Worm (Caenorhabditis elegans) whole organism, L4 larva: ENCODE measurements around the gene mtr-4.

Experiments used
- F37D6.2 ChIP-seq: sonication (generic microtip); optimal IDR thresholded peaks from 2 replicates; lab custom pipeline; 2016; ENCODE audit warnings: mild to moderate bottlenecking, missing genetic modification characterization, missing compliant biosample characterization
- F44E2.7 ChIP-seq: fragments of 200-800 bp; sonication (Bioruptor generic); IDR thresholded peaks from 2 replicates; pipeline ENCODE4 v2.1.2; 2022; ENCODE audit warnings: missing genetic modification characterization, missing compliant biosample characterization
- arid-1 ChIP-seq: fragments of 200-800 bp; sonication (Bioruptor generic); conservative IDR thresholded peaks from 2 replicates; pipeline ENCODE4 v1.3.6; 2022; ENCODE audit warnings: missing genetic modification reagents, missing genetic modification characterization, missing compliant biosample characterization
- attf-4 ChIP-seq: sonication (generic microtip); optimal IDR thresholded peaks from 3 replicates; lab custom pipeline; 2017; ENCODE audit warnings: missing biosample characterization, missing genetic modification characterization
- ceh-32 ChIP-seq: sonication (generic microtip); optimal IDR thresholded peaks from 2 replicates; lab custom pipeline; 2016; ENCODE audit warnings: mild to moderate bottlenecking, missing genetic modification characterization, missing compliant biosample characterization; ENCODE audit not compliant: poor library complexity
- ceh-44 ChIP-seq: fragments of 200-800 bp; sonication (Bioruptor generic); IDR thresholded peaks from 2 replicates; pipeline ENCODE4 v1.3.6; 2022; ENCODE audit warnings: missing genetic modification reagents, missing genetic modification characterization, missing compliant biosample characterization
- daf-16 ChIP-seq, 3 experiments: sonication (generic microtip); optimal IDR thresholded peaks; 2 replicates each; lab custom pipeline; 2016 to 2017; ENCODE audit warnings: missing genetic modification characterization in 3 of 3, missing genetic modification reagents in 3 of 3, mild to moderate bottlenecking in 2 of 3, missing compliant biosample characterization in 2 of 3, missing biosample characterization in 1 of 3, moderate library complexity in 1 of 3
- dmd-9 ChIP-seq: fragments of 200-800 bp; sonication (Bioruptor generic); IDR thresholded peaks from 2 replicates; pipeline ENCODE4 v1.3.6; 2022; ENCODE audit warnings: missing genetic modification reagents, missing genetic modification characterization, missing compliant biosample characterization
- dpl-1 ChIP-seq: fragments of 150-350 bp; optimal IDR thresholded peaks from 2 replicates; lab custom pipeline; 2014; ENCODE audit warnings: missing biosample characterization, missing genetic modification reagents, missing genetic modification characterization
- duxl-1 ChIP-seq: sonication (generic microtip); optimal IDR thresholded peaks from 2 replicates; lab custom pipeline; 2016; ENCODE audit warnings: mild to moderate bottlenecking, missing genetic modification characterization, moderate library complexity, missing compliant biosample characterization; ENCODE audit not compliant: poor library complexity
- dve-1 ChIP-seq: sonication (generic microtip); optimal IDR thresholded peaks from 2 replicates; lab custom pipeline; 2017; ENCODE audit warnings: antibody characterized with exemption, mild to moderate bottlenecking, missing genetic modification characterization, missing compliant biosample characterization; ENCODE audit not compliant: insufficient read depth
- fkh-10 ChIP-seq: fragments of 150-350 bp; optimal IDR thresholded peaks from 2 replicates; lab custom pipeline; 2014; ENCODE audit warnings: missing biosample characterization, missing genetic modification reagents, missing genetic modification characterization
- gei-8 ChIP-seq: fragments of 200-800 bp; sonication (Bioruptor generic); optimal IDR thresholded peaks from 2 replicates; lab custom pipeline; 2018; ENCODE audit warnings: mild to moderate bottlenecking, missing genetic modification characterization, missing compliant biosample characterization
- hif-1 ChIP-seq, 2 experiments: sonication (generic microtip); optimal IDR thresholded peaks; 2 replicates each; lab custom pipeline; 2016 to 2017; ENCODE audit warnings: missing compliant biosample characterization in 2 of 2, missing genetic modification characterization in 2 of 2, missing genetic modification reagents in 2 of 2, missing genotype in 2 of 2, mild to moderate bottlenecking in 1 of 2
- hlh-11 ChIP-seq: fragments of 200-800 bp; sonication (Bioruptor generic); optimal IDR thresholded peaks from 2 replicates; lab custom pipeline; 2018; ENCODE audit warnings: mild to moderate bottlenecking, missing genetic modification characterization, missing compliant biosample characterization
- jun-1 ChIP-seq: fragments of 150-350 bp; optimal IDR thresholded peaks from 2 replicates; lab custom pipeline; 2014; ENCODE audit warnings: missing biosample characterization, missing genetic modification reagents, missing genetic modification characterization
- lin-1 ChIP-seq: fragments of 200-800 bp; sonication (Bioruptor generic); IDR thresholded peaks from 2 replicates; pipeline ENCODE4 v1.3.6; 2022; ENCODE audit warnings: missing genetic modification reagents, missing genetic modification characterization, missing compliant biosample characterization
- lin-15B ChIP-seq: fragments of 150-350 bp; sonication (generic microtip); optimal IDR thresholded peaks from 3 replicates; lab custom pipeline; 2014; ENCODE audit warnings: missing biosample characterization, missing genetic modification characterization
- lin-38 ChIP-seq: fragments of 200-800 bp; sonication (Bioruptor generic); IDR thresholded peaks from 2 replicates; pipeline ENCODE4 v1.3.6; 2022; ENCODE audit warnings: missing genetic modification reagents, missing genetic modification characterization, missing compliant biosample characterization
- nhr-237 ChIP-seq: sonication (generic microtip); optimal IDR thresholded peaks from 2 replicates; lab custom pipeline; 2017; ENCODE audit warnings: missing biosample characterization, missing genetic modification characterization
- nhr-42 ChIP-seq: fragments of 200-800 bp; sonication (Bioruptor generic); IDR thresholded peaks from 2 replicates; pipeline ENCODE4 v1.3.6; 2022; ENCODE audit warnings: missing genetic modification characterization, missing compliant biosample characterization
- nhr-48 ChIP-seq: sonication (generic microtip); optimal IDR thresholded peaks from 2 replicates; lab custom pipeline; 2016; ENCODE audit warnings: mild to moderate bottlenecking, missing genetic modification characterization, missing compliant biosample characterization
- nhr-6 ChIP-seq: fragments of 150-350 bp; optimal IDR thresholded peaks from 2 replicates; lab custom pipeline; 2014; ENCODE audit warnings: missing biosample characterization, missing genetic modification characterization
- nhr-76 ChIP-seq: fragments of 150-350 bp; optimal IDR thresholded peaks from 2 replicates; lab custom pipeline; 2014; ENCODE audit warnings: missing biosample characterization, missing genetic modification characterization
- nhr-77 ChIP-seq: fragments of 150-350 bp; optimal IDR thresholded peaks from 2 replicates; lab custom pipeline; 2014; ENCODE audit warnings: missing biosample characterization, missing genetic modification characterization
- pha-4 ChIP-seq, 2 experiments: fragments of 150-350 bp in 1 of 2; fragments of 200-800 bp in 1 of 2; sonication (Bioruptor generic) in 1 of 2; IDR thresholded peaks in 1 of 2; optimal IDR thresholded peaks in 1 of 2; 2 replicates each; pipeline versions ENCODE4 v1.3.6 to Lab custom; 2014 to 2022; ENCODE audit warnings: missing genetic modification characterization in 2 of 2, missing genetic modification reagents in 2 of 2, missing biosample characterization in 1 of 2, missing compliant biosample characterization in 1 of 2
- php-3 ChIP-seq: fragments of 200-800 bp; sonication (Bioruptor generic); IDR thresholded peaks from 2 replicates; pipeline ENCODE4 v1.3.6; 2022; ENCODE audit warnings: missing genetic modification reagents, missing genetic modification characterization, missing compliant biosample characterization
- rbr-2 ChIP-seq: sonication (generic microtip); optimal IDR thresholded peaks from 2 replicates; lab custom pipeline; 2016; ENCODE audit warnings: missing genotype, missing genetic modification characterization, missing compliant biosample characterization
- sdz-12 ChIP-seq: fragments of 200-800 bp; sonication (Bioruptor generic); optimal IDR thresholded peaks from 2 replicates; lab custom pipeline; 2018; ENCODE audit warnings: mild to moderate bottlenecking, missing genetic modification characterization, missing compliant biosample characterization
- skn-1 ChIP-seq: fragments of 150-350 bp; optimal IDR thresholded peaks from 2 replicates; lab custom pipeline; 2014; ENCODE audit warnings: missing biosample characterization, missing genetic modification characterization
- tag-97 ChIP-seq: fragments of 200-800 bp; sonication (Bioruptor generic); IDR thresholded peaks from 2 replicates; pipeline ENCODE4 v1.3.6; 2022; ENCODE audit warnings: missing genetic modification characterization, missing compliant biosample characterization
- unc-130 ChIP-seq: sonication (generic microtip); optimal IDR thresholded peaks from 2 replicates; lab custom pipeline; 2016; ENCODE audit warnings: missing genetic modification reagents, missing genetic modification characterization, missing compliant biosample characterization
- unc-39 ChIP-seq: sonication (generic microtip); optimal IDR thresholded peaks from 2 replicates; lab custom pipeline; 2017; ENCODE audit warnings: missing biosample characterization, missing genetic modification characterization
- vab-7 ChIP-seq: fragments of 200-800 bp; sonication (Bioruptor generic); IDR thresholded peaks from 2 replicates; pipeline ENCODE4 v1.3.6; 2022; ENCODE audit warnings: missing genetic modification reagents, missing genetic modification characterization, missing compliant biosample characterization
- zag-1 ChIP-seq: fragments of 150-350 bp; optimal IDR thresholded peaks from 2 replicates; lab custom pipeline; 2014; ENCODE audit warnings: missing biosample characterization, missing genetic modification characterization
- zfp-2 ChIP-seq: sonication (generic microtip); optimal IDR thresholded peaks from 2 replicates; lab custom pipeline; 2016; ENCODE audit warnings: mild to moderate bottlenecking, missing genetic modification characterization, missing compliant biosample characterization

mtr-4 gene

ce11 chrIV:9778016-9778415 is 47.5 kb upstream of the mtr-4 start, which contains the start of gene T13F2.6 (continued):
- TF ChIP-seq nhr-48 (tag; lab: Kevin White, UChicago) (no peak), dmd-9 (GFP tag; lab: Robert Waterston, UW) (no peak), F44E2.7 (GFP tag; lab: Robert Waterston, UW) (no peak)

ce11 chrIV:9784689-9785088 is 40.8 kb upstream of the mtr-4 start, which contains the start of gene sre-4:
sre-4 (minus strand) TSS chrIV:9784789.
- TF ChIP-seq hif-1 (tag; optimal IDR thresholded peaks at IDR 0.05; lab: Kevin White, UChicago) (no peak), dpl-1 (GFP tag; lab: Kevin White, UChicago) (no peak), pha-4 (GFP tag; IDR thresholded peaks at IDR 0.05; lab: Robert Waterston, UW) (no peak), pha-4 (tag; optimal IDR thresholded peaks at IDR 0.05; lab: Kevin White, UChicago) (no peak), zfp-2 (tag; lab: Kevin White, UChicago) (no peak), nhr-42 (GFP tag; lab: Robert Waterston, UW) (no peak), php-3 (no peak), dve-1 (tag; lab: Kevin White, UChicago) (no peak), rbr-2 (tag; lab: Kevin White, UChicago) (no peak), hlh-11 (no peak), sdz-12 (GFP tag; lab: Kevin White, UChicago) (no peak), nhr-76 (tag; lab: Kevin White, UChicago) (no peak), ceh-44 (no peak), lin-38 (no peak), fkh-10 (GFP tag; lab: Kevin White, UChicago) (no peak), daf-16 (GFP tag; optimal IDR thresholded peaks at IDR 0.05; lab: Kevin White, UChicago) (no peak), daf-16 (tag; optimal IDR thresholded peaks at IDR 0.05; lab: Kevin White, UChicago) (no peak), nhr-6 (no peak), arid-1 (GFP tag; lab: Robert Waterston, UW) (no peak), gei-8 (GFP tag; lab: Kevin White, UChicago) (no peak)

ce11 chrIV:9789496-9789895 is 36.0 kb upstream of the mtr-4 start, which contains the start of gene T13F2.4:
T13F2.4 (plus strand) TSS chrIV:9789796.
- TF ChIP-seq lin-1 (GFP tag; lab: Robert Waterston, UW) (no peak), nhr-76 (tag; lab: Kevin White, UChicago) (no peak), unc-130 (GFP tag; lab: Kevin White, UChicago) (no peak), ceh-44 (no peak), skn-1 (tag; lab: Kevin White, UChicago) (no peak), unc-39 (tag; lab: Kevin White, UChicago) (no peak), nhr-77 (no peak), zag-1 (tag; lab: Kevin White, UChicago) (no peak), zfp-2 (tag; lab: Kevin White, UChicago) (no peak), daf-16 (GFP tag; optimal IDR thresholded peaks at IDR 0.05; lab: Kevin White, UChicago) (no peak), daf-16 (tag; optimal IDR thresholded peaks at IDR 0.05; lab: Kevin White, UChicago) (no peak), jun-1 (no peak), F37D6.2 (tag; lab: Kevin White, UChicago) (no peak), nhr-237 (no peak), lin-15B (tag; lab: Kevin White, UChicago) (no peak), ceh-32 (tag; lab: Kevin White, UChicago) (no peak), attf-4 (tag; lab: Kevin White, UChicago) (no peak), tag-97 (no peak), duxl-1 (tag; lab: Kevin White, UChicago) (no peak), vab-7 (no peak)
